Worm (Caenorhabditis elegans) whole organism, mixed stage, embryonic: Measurements from ENCODE around the gene R52.6.

ENCODE experiments used
- ceh-43 ChIP-seq: fragments of 200-800 bp; sonication (Bioruptor generic); optimal IDR thresholded peaks from 2 replicates; lab custom pipeline; 2018; ENCODE audit warnings: mild to moderate bottlenecking, missing genetic modification characterization, moderate library complexity, missing compliant biosample characterization
- nhr-237 ChIP-seq: fragments of 150-350 bp; optimal IDR thresholded peaks from 2 replicates; lab custom pipeline; 2014; ENCODE audit warnings: missing biosample characterization, missing genetic modification characterization

DNA sequence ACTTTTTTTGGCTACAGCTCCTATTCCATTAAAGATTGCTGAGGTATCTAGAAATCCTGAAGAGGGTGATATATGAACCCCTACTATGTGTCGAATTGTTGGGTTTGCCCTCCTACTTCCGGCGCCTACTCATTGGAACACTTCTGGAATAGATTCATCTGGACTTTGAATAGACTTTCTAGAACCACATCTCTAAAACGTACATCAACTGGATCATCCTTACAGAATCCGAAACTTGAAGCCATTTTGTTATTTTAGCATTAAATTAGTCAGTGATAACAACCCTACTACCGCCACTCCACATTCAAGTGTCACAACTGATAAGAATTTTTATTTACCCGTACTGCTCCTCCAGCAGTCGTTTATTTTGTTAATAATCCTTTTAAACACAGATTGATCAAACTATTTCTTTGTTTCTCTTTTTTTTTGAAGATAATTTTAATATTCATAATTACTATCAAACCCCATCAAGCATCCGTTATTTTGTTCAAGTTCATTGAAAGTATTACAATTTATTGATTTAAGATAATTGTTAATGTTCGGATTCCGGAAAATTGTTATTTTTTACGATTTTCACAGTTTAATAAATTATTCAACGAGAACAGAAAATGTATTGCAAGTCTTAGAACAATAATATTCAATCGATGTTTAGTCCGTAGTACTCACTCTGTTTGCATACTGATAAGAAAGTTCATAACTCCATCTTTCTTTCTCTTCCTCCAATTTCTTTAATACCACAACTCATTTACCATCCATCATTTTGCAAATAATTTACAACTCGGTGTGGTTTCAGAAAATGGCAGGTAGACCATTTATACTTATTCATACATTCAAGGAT lies 13.5 kb downstream of the R52.6 start, which contains the start of gene math-42:
- TF ChIP-seq ceh-43 (GFP tag; lab: Kevin White, UChicago) = no peak
- no peak for TF ChIP-seq nhr-237 (tag; lab: Kevin White, UChicago)
